In genomic region chrIV:15395260-15395844, ce11 we compare ENCODE assay signal across 6 worm cellular contexts.
TF ChIP-seq lines count a peak whose summit lies in the region.

No protein-coding gene starts in this region.

TF ChIP-seq in whole organism, L1 larva, 84 proteins besides CTCF, POLR2A, EP300 and RAD21 (continues in another document):
- TF ChIP-seq ets-5 (GFP tag; IDR thresholded peaks at IDR 0.05; lab: Robert Waterston, UW), result no peak
- TF ChIP-seq grh-1 (GFP tag; IDR thresholded peaks at IDR 0.05; lab: Robert Waterston, UW), result 0 out of 2 replicates have a peak, but pooled peaks have one; percentile 21
- TF ChIP-seq aly-2 (tag; optimal IDR thresholded peaks at IDR 0.05; lab: Kevin White, UChicago), result no peak
- no peak for TF ChIP-seq zip-4 (GFP tag; optimal IDR thresholded peaks at IDR 0.05; lab: Kevin White, UChicago)
- TF ChIP-seq sptf-1 (tag; optimal IDR thresholded peaks at IDR 0.05; lab: Kevin White, UChicago), result no peak
- peak in 1 of 2 experiments; percentile 19 for TF ChIP-seq lin-35 (GFP tag; optimal IDR thresholded peaks at IDR 0.05; lab: Kevin White, UChicago)
- TF ChIP-seq nhr-85 (tag; lab: Kevin White, UChicago), result peak; percentile 55
- TF ChIP-seq C16A3.4 (tag; optimal IDR thresholded peaks at IDR 0.05; lab: Kevin White, UChicago), result no peak
- TF ChIP-seq nhr-20 (tag; optimal IDR thresholded peaks at IDR 0.05; lab: Kevin White, UChicago), result peak; percentile 71
- peak; percentile 17 for TF ChIP-seq nhr-90 (tag; optimal IDR thresholded peaks at IDR 0.05; lab: Kevin White, UChicago; ENCODE audit: poor library complexity)
- TF ChIP-seq nhr-77 (tag; optimal IDR thresholded peaks at IDR 0.05; lab: Kevin White, UChicago), result no peak
- no peak for TF ChIP-seq snpc-4 (tag; optimal IDR thresholded peaks at IDR 0.05; lab: Kevin White, UChicago)
- no peak for TF ChIP-seq ceh-90 (tag; optimal IDR thresholded peaks at IDR 0.05; lab: Kevin White, UChicago)
- peak; percentile 77 for TF ChIP-seq elt-2 (tag; optimal IDR thresholded peaks at IDR 0.05; lab: Kevin White, UChicago)
- TF ChIP-seq nhr-19 (GFP tag; conservative IDR thresholded peaks at IDR 0.05; lab: Robert Waterston, UW), result 0 out of 2 replicates have a peak, but pooled peaks have one; percentile 21

TF ChIP-seq in whole organism, L2 larva, 48 proteins besides CTCF, POLR2A, EP300 and RAD21:
- TF ChIP-seq ZK546.5 (tag; optimal IDR thresholded peaks at IDR 0.05; lab: Kevin White, UChicago), result no peak
- TF ChIP-seq nhr-21 (tag; optimal IDR thresholded peaks at IDR 0.05; lab: Kevin White, UChicago), result peak; percentile 4
- peak; percentile 42 for TF ChIP-seq fos-1 (tag; optimal IDR thresholded peaks at IDR 0.05; lab: Kevin White, UChicago)
- no peak for TF ChIP-seq nhr-25 (tag; optimal IDR thresholded peaks at IDR 0.05; lab: Kevin White, UChicago)
- TF ChIP-seq egl-27 (tag; optimal IDR thresholded peaks at IDR 0.05; lab: Kevin White, UChicago), result no peak
- peak; percentile 34 for TF ChIP-seq sma-9 (GFP tag; optimal IDR thresholded peaks at IDR 0.05; lab: Kevin White, UChicago)
- no peak for TF ChIP-seq sma-9 (tag; optimal IDR thresholded peaks at IDR 0.05; lab: Kevin White, UChicago)
- peak; percentile 34 for TF ChIP-seq gmeb-1 (tag; optimal IDR thresholded peaks at IDR 0.05; lab: Kevin White, UChicago)
- no peak for TF ChIP-seq ceh-16 (tag; optimal IDR thresholded peaks at IDR 0.05; lab: Kevin White, UChicago)

TF ChIP-seq in whole organism, L3 larva, 47 proteins besides CTCF, POLR2A, EP300 and RAD21:
- peak in 1 of 3 experiments; percentile 39 for TF ChIP-seq elt-3 (tag; optimal IDR thresholded peaks at IDR 0.05; lab: Kevin White, UChicago)
- peak; percentile 67 for TF ChIP-seq elt-2 (tag; optimal IDR thresholded peaks at IDR 0.05; lab: Kevin White, UChicago)
- TF ChIP-seq pqm-1 (tag; optimal IDR thresholded peaks at IDR 0.05; lab: Kevin White, UChicago), result no peak
TF ChIP-seq in whole organism, L3 larva: peak in this region for 2.

TF ChIP-seq in whole organism, L4 larva, 104 proteins besides CTCF, POLR2A, EP300 and RAD21 (continues in another document):
- TF ChIP-seq zfp-2 (tag; optimal IDR thresholded peaks at IDR 0.05; lab: Kevin White, UChicago) (no peak), gei-8 (GFP tag; optimal IDR thresholded peaks at IDR 0.05; lab: Kevin White, UChicago) (no peak), F49E8.2 (tag; optimal IDR thresholded peaks at IDR 0.05; lab: Kevin White, UChicago; ENCODE audit: borderline replicate concordance) (no peak), lim-7 (GFP tag; IDR thresholded peaks at IDR 0.05; lab: Robert Waterston, UW) (no peak), ztf-11 (tag; optimal IDR thresholded peaks at IDR 0.05; lab: Kevin White, UChicago) (no peak), nhr-41 (GFP tag; IDR thresholded peaks at IDR 0.05; lab: Robert Waterston, UW) (no peak), lsy-2 (tag; optimal IDR thresholded peaks at IDR 0.05; lab: Kevin White, UChicago) (no peak), dmd-6 (GFP tag; IDR thresholded peaks at IDR 0.05; lab: Robert Waterston, UW) (peak; percentile 42; the same call in 1 of the 2 replicates), T26A8.4 (GFP tag; IDR thresholded peaks at IDR 0.05; lab: Robert Waterston, UW) (no peak), pqm-1 (tag; optimal IDR thresholded peaks at IDR 0.05; lab: Kevin White, UChicago) (no peak), duxl-1 (tag; optimal IDR thresholded peaks at IDR 0.05; lab: Kevin White, UChicago; ENCODE audit: poor library complexity) (no peak), fos-1 (tag; optimal IDR thresholded peaks at IDR 0.05; lab: Kevin White, UChicago) (no peak), cey-2 (tag; optimal IDR thresholded peaks at IDR 0.05; lab: Kevin White, UChicago; ENCODE audit: borderline replicate concordance, insufficient read depth) (peak; percentile 21), hlh-11 (tag; optimal IDR thresholded peaks at IDR 0.05; lab: Kevin White, UChicago) (peak; percentile 33), tag-97 (GFP tag; IDR thresholded peaks at IDR 0.05; lab: Robert Waterston, UW) (no peak), attf-4 (tag; optimal IDR thresholded peaks at IDR 0.05; lab: Kevin White, UChicago) (no peak), unc-62 (GFP tag; optimal IDR thresholded peaks at IDR 0.05 in 1 of 2; lab: Kevin White, UChicago) (peak in 1 of 2 experiments; percentile 49), unc-62 (tag; optimal IDR thresholded peaks at IDR 0.05; lab: Kevin White, UChicago) (no peak), dve-1 (tag; optimal IDR thresholded peaks at IDR 0.05; lab: Kevin White, UChicago; ENCODE audit: insufficient read depth) (peak; percentile 37), daf-16 (GFP tag; optimal IDR thresholded peaks at IDR 0.05; lab: Kevin White, UChicago) (no peak), daf-16 (tag; optimal IDR thresholded peaks at IDR 0.05; lab: Kevin White, UChicago) (peak; percentile 2), zip-11 (GFP tag; IDR thresholded peaks at IDR 0.05; lab: Robert Waterston, UW) (no peak)

TF ChIP-seq in whole organism, late embryonic, 69 proteins besides CTCF, POLR2A, EP300 and RAD21:
- TF ChIP-seq elt-2 (tag; optimal IDR thresholded peaks at IDR 0.05; lab: Kevin White, UChicago), result peak; percentile 79
- no peak for TF ChIP-seq ceh-45 (GFP tag; IDR thresholded peaks at IDR 0.05; lab: Robert Waterston, UW)

TF ChIP-seq in whole organism, young adult, 124 proteins besides CTCF, POLR2A, EP300 and RAD21:
- TF ChIP-seq attf-6 (GFP tag; IDR thresholded peaks at IDR 0.05; lab: Robert Waterston, UW), result 0 out of 2 replicates have a peak, but pooled peaks have one; percentile 6
- TF ChIP-seq nfyb-1 (GFP tag; IDR thresholded peaks at IDR 0.05; lab: Robert Waterston, UW), result no peak
- no peak for TF ChIP-seq Y79H2A.3 (GFP tag; conservative IDR thresholded peaks at IDR 0.05; lab: Robert Waterston, UW)
- no peak for TF ChIP-seq nfya-1 (tag; optimal IDR thresholded peaks at IDR 0.05; lab: Kevin White, UChicago; ENCODE audit: borderline replicate concordance, insufficient read depth)
- no peak for TF ChIP-seq B0336.3 (GFP tag; IDR thresholded peaks at IDR 0.05; lab: Robert Waterston, UW)
- no peak for TF ChIP-seq zim-3 (tag; optimal IDR thresholded peaks at IDR 0.05; lab: Kevin White, UChicago)
- TF ChIP-seq nhr-27 (tag; optimal IDR thresholded peaks at IDR 0.05; lab: Kevin White, UChicago), result no peak
- no peak for TF ChIP-seq lsl-1 (GFP tag; optimal IDR thresholded peaks at IDR 0.05; lab: Kevin White, UChicago)
- TF ChIP-seq sptf-2 (GFP tag; optimal IDR thresholded peaks at IDR 0.05; lab: Kevin White, UChicago), result no peak
- TF ChIP-seq F57C9.4 (tag; optimal IDR thresholded peaks at IDR 0.05; lab: Kevin White, UChicago), result no peak
- TF ChIP-seq snpc-4 (GFP tag; optimal IDR thresholded peaks at IDR 0.05; lab: Kevin White, UChicago), result no peak
- TF ChIP-seq snpc-4 (tag; optimal IDR thresholded peaks at IDR 0.05; lab: Kevin White, UChicago), result peak; percentile 53 to 77 (median 75)
- no peak for TF ChIP-seq bed-1 (GFP tag; IDR thresholded peaks at IDR 0.05; lab: Robert Waterston, UW)
- TF ChIP-seq hmg-20 (GFP tag; IDR thresholded peaks at IDR 0.05; lab: Robert Waterston, UW), result no peak
TF ChIP-seq in whole organism, young adult: peak in this region for 2.
